Fruit fly (Drosophila melanogaster) whole organism, embryonic: ENCODE measurements around the gene Myo95E.

ENCODE experiments used
- B-H1 ChIP-seq: fragments of 200-800 bp; sonication (Bioruptor generic); IDR thresholded peaks from 3 replicates; pipeline ENCODE4 v1.3.6; 2022; ENCODE audit warnings: missing biosample characterization, missing genetic modification characterization
- B-H2 ChIP-seq: fragments of 200-800 bp; sonication (Bioruptor generic); optimal IDR thresholded peaks from 2 replicates; lab custom pipeline; 2018; ENCODE audit warnings: missing biosample characterization, mild to moderate bottlenecking, missing genetic modification characterization
- Blimp-1 ChIP-seq: fragments of 200-800 bp; sonication (Bioruptor generic); optimal IDR thresholded peaks from 3 replicates; lab custom pipeline; 2018; ENCODE audit warnings: missing biosample characterization, missing genetic modification characterization, mild to moderate bottlenecking, moderate library complexity, missing genetic modification reagents
- CG10654 ChIP-seq: fragments of 200-800 bp; sonication (Bioruptor generic); optimal IDR thresholded peaks from 2 replicates; lab custom pipeline; 2016; ENCODE audit warnings: missing biosample characterization, missing genetic modification characterization
- CG11093 ChIP-seq: fragments of 200-800 bp; sonication (Bioruptor generic); IDR thresholded peaks from 3 replicates; pipeline ENCODE4 v1.3.6; 2022; ENCODE audit warnings: missing biosample characterization, missing genetic modification characterization
- CG12299 ChIP-seq: fragments of 200-800 bp; sonication (Bioruptor generic); optimal IDR thresholded peaks from 2 replicates; lab custom pipeline; 2018; ENCODE audit warnings: missing biosample characterization, mild to moderate bottlenecking, missing genetic modification characterization
- CG12744 ChIP-seq: fragments of 200-800 bp; sonication (Bioruptor generic); optimal IDR thresholded peaks from 2 replicates; lab custom pipeline; 2016; ENCODE audit warnings: missing biosample characterization, missing genetic modification characterization
- CG13775 ChIP-seq: fragments of 200-800 bp; sonication (Bioruptor generic); optimal IDR thresholded peaks from 3 replicates; lab custom pipeline; 2017; ENCODE audit warnings: missing biosample characterization, mild to moderate bottlenecking, missing genetic modification characterization
- CG16813 ChIP-seq: fragments of 200-800 bp; sonication (Bioruptor generic); IDR thresholded peaks from 3 replicates; pipeline ENCODE4 v1.3.6; 2022; ENCODE audit warnings: missing biosample characterization, missing genetic modification characterization; ENCODE audit not compliant: partially characterized antibody
- CG1792 ChIP-seq: fragments of 200-800 bp; sonication (Bioruptor generic); optimal IDR thresholded peaks from 2 replicates; lab custom pipeline; 2016; ENCODE audit warnings: missing biosample characterization, missing genetic modification characterization
- CG18011 ChIP-seq: fragments of 200-800 bp; sonication (Bioruptor generic); optimal IDR thresholded peaks from 2 replicates; lab custom pipeline; 2017; ENCODE audit warnings: missing biosample characterization, missing genetic modification characterization, mild to moderate bottlenecking, moderate library complexity, missing genotype
- CG2120 ChIP-seq: fragments of 200-800 bp; sonication (Bioruptor generic); optimal IDR thresholded peaks from 3 replicates; lab custom pipeline; 2016; ENCODE audit warnings: missing biosample characterization, missing genetic modification characterization
- CG2199 ChIP-seq: fragments of 200-800 bp; sonication (Bioruptor generic); IDR thresholded peaks from 3 replicates; pipeline ENCODE4 v1.3.6; 2022; ENCODE audit warnings: missing biosample characterization, missing genetic modification characterization
- CG3163 ChIP-seq: fragments of 200-800 bp; sonication (Bioruptor generic); optimal IDR thresholded peaks from 3 replicates; lab custom pipeline; 2016; ENCODE audit warnings: missing biosample characterization, missing genetic modification characterization
- CG32772 ChIP-seq: fragments of 200-800 bp; sonication (Bioruptor generic); IDR thresholded peaks from 2 replicates; pipeline ENCODE4 v1.3.6; 2022; ENCODE audit warnings: missing biosample characterization, missing genetic modification characterization
- CG5180 ChIP-seq: fragments of 200-800 bp; sonication (Bioruptor generic); optimal IDR thresholded peaks from 3 replicates; lab custom pipeline; 2017; ENCODE audit warnings: missing biosample characterization, missing genetic modification characterization, mild to moderate bottlenecking, moderate library complexity, missing genetic modification reagents
- CG5245 ChIP-seq: fragments of 200-800 bp; sonication (Bioruptor generic); optimal IDR thresholded peaks from 3 replicates; lab custom pipeline; 2016; ENCODE audit warnings: missing biosample characterization, missing genetic modification characterization
- CG6854 ChIP-seq: fragments of 200-800 bp; sonication (Bioruptor generic); optimal IDR thresholded peaks from 3 replicates; lab custom pipeline; 2017; ENCODE audit warnings: missing biosample characterization, mild to moderate bottlenecking, missing genetic modification characterization
- CG7357 ChIP-seq: fragments of 200-800 bp; sonication (Bioruptor generic); IDR thresholded peaks from 3 replicates; pipeline ENCODE4 v1.3.6; 2022; ENCODE audit warnings: missing biosample characterization, missing genetic modification characterization
- CG8388 ChIP-seq: fragments of 200-800 bp; sonication (Bioruptor generic); optimal IDR thresholded peaks from 2 replicates; lab custom pipeline; 2019; ENCODE audit warnings: missing biosample characterization, mild to moderate bottlenecking, missing genetic modification characterization, moderate library complexity
- CG9817 ChIP-seq: fragments of 200-800 bp; sonication (Bioruptor generic); optimal IDR thresholded peaks from 2 replicates; lab custom pipeline; 2018; ENCODE audit warnings: missing biosample characterization, mild to moderate bottlenecking, missing genetic modification characterization, moderate library complexity
- Deaf1 ChIP-seq: fragments of 200-800 bp; optimal IDR thresholded peaks from 3 replicates; lab custom pipeline; 2019; ENCODE audit warnings: missing biosample characterization, mild to moderate bottlenecking, missing genetic modification characterization, moderate library complexity
- Fer3 ChIP-seq: fragments of 200-800 bp; sonication (Bioruptor generic); optimal IDR thresholded peaks from 2 replicates; lab custom pipeline; 2018; ENCODE audit warnings: missing biosample characterization, mild to moderate bottlenecking, missing genetic modification characterization, moderate library complexity
- HLH4C ChIP-seq: fragments of 200-800 bp; sonication (Bioruptor generic); IDR thresholded peaks from 3 replicates; pipeline ENCODE4 v1.3.6; 2022; ENCODE audit warnings: missing biosample characterization, missing genetic modification characterization; ENCODE audit not compliant: partially characterized antibody
- Hey ChIP-seq: fragments of 200-800 bp; sonication (Bioruptor generic); optimal IDR thresholded peaks from 3 replicates; lab custom pipeline; 2018; ENCODE audit warnings: missing biosample characterization, mild to moderate bottlenecking, missing genetic modification characterization
- Hr51 ChIP-seq, 2 experiments: fragments of 200-800 bp; sonication (Bioruptor generic); optimal IDR thresholded peaks; 2 replicates in 1 of 2; 3 replicates in 1 of 2; lab custom pipeline; 2016 to 2018; ENCODE audit warnings: missing biosample characterization in 2 of 2, missing genetic modification characterization in 2 of 2, mild to moderate bottlenecking in 1 of 2, moderate library complexity in 1 of 2
- MBD-R2 ChIP-seq: fragments of 200-800 bp; sonication (Bioruptor generic); IDR thresholded peaks from 2 replicates; pipeline ENCODE4 v1.3.6; 2022; ENCODE audit warnings: missing biosample characterization, missing genetic modification characterization
- Med ChIP-seq: fragments of 200-800 bp; sonication (Bioruptor generic); peaks from one replicate; lab custom pipeline; 2016; ENCODE audit warnings: missing biosample characterization, missing genetic modification characterization, mild to moderate bottlenecking, inconsistent platforms, moderate library complexity
- Mes4 ChIP-seq: fragments of 200-800 bp; sonication (Bioruptor generic); optimal IDR thresholded peaks from 2 replicates; lab custom pipeline; 2016; ENCODE audit warnings: missing biosample characterization, missing genetic modification characterization
- Neu2 ChIP-seq: fragments of 200-800 bp; sonication (Bioruptor generic); optimal IDR thresholded peaks from 3 replicates; lab custom pipeline; 2016; ENCODE audit warnings: missing biosample characterization, missing genetic modification characterization, borderline replicate concordance
- Ravus ChIP-seq: fragments of 200-800 bp; sonication (Bioruptor generic); IDR thresholded peaks from 2 replicates; pipeline ENCODE4 v1.3.6; 2022; ENCODE audit warnings: missing biosample characterization, missing genetic modification characterization
- Rfx ChIP-seq: fragments of 200-800 bp; sonication (Bioruptor generic); IDR thresholded peaks from 2 replicates; pipeline ENCODE4 v1.3.6; 2022; ENCODE audit warnings: missing biosample characterization, missing genetic modification characterization
- Taf1 ChIP-seq: fragments of 200-800 bp; sonication (Bioruptor generic); IDR thresholded peaks from 2 replicates; pipeline ENCODE4 v1.3.6; 2022; ENCODE audit warnings: missing biosample characterization, missing genetic modification characterization
- YL-1 ChIP-seq: fragments of 200-800 bp; sonication (Bioruptor generic); optimal IDR thresholded peaks from 3 replicates; lab custom pipeline; 2017; ENCODE audit warnings: missing biosample characterization, mild to moderate bottlenecking, missing genetic modification characterization
- ato ChIP-seq: fragments of 200-800 bp; sonication (Bioruptor generic); IDR thresholded peaks from 2 replicates; pipeline ENCODE4 v1.3.6; 2022; ENCODE audit warnings: missing biosample characterization, missing genetic modification characterization; ENCODE audit not compliant: partially characterized antibody
- cato ChIP-seq: fragments of 200-800 bp; sonication (Bioruptor generic); optimal IDR thresholded peaks from 2 replicates; lab custom pipeline; 2016; ENCODE audit warnings: missing biosample characterization, missing genetic modification characterization, borderline replicate concordance
- dimm ChIP-seq: fragments of 200-800 bp; sonication (Bioruptor generic); IDR thresholded peaks from 2 replicates; pipeline ENCODE4 v1.3.6; 2022; ENCODE audit warnings: missing biosample characterization, missing genetic modification characterization
- gcm ChIP-seq: fragments of 200-800 bp; sonication (Bioruptor generic); optimal IDR thresholded peaks from 2 replicates; lab custom pipeline; 2019; ENCODE audit warnings: missing biosample characterization, mild to moderate bottlenecking, missing genetic modification characterization, moderate library complexity
- ham ChIP-seq: fragments of 200-800 bp; sonication (Bioruptor generic); IDR thresholded peaks from 2 replicates; pipeline ENCODE4 v1.3.6; 2022; ENCODE audit warnings: missing biosample characterization, missing genetic modification characterization
- her ChIP-seq: fragments of 200-800 bp; sonication (Bioruptor generic); optimal IDR thresholded peaks from 2 replicates; lab custom pipeline; 2016; ENCODE audit warnings: missing biosample characterization, missing genetic modification characterization
- jumu ChIP-seq: fragments of 200-800 bp; sonication (Bioruptor generic); optimal IDR thresholded peaks from 3 replicates; lab custom pipeline; 2016; ENCODE audit warnings: missing biosample characterization, missing genetic modification characterization
- lbe ChIP-seq: fragments of 200-800 bp; sonication (Bioruptor generic); optimal IDR thresholded peaks from 2 replicates; lab custom pipeline; 2016; ENCODE audit warnings: missing biosample characterization, mild to moderate bottlenecking, missing genetic modification characterization
- lilli ChIP-seq: fragments of 200-800 bp; sonication (Bioruptor generic); optimal IDR thresholded peaks from 3 replicates; lab custom pipeline; 2016; ENCODE audit warnings: missing biosample characterization, missing genetic modification characterization
- p53 ChIP-seq: fragments of 200-800 bp; sonication (Bioruptor generic); optimal IDR thresholded peaks from 2 replicates; lab custom pipeline; 2016; ENCODE audit warnings: missing biosample characterization, missing genetic modification characterization
- row ChIP-seq: fragments of 200-800 bp; sonication (Bioruptor generic); IDR thresholded peaks from 3 replicates; pipeline ENCODE4 v1.3.6; 2022; ENCODE audit warnings: missing biosample characterization, missing genetic modification characterization
- sima ChIP-seq: fragments of 200-800 bp; sonication (Bioruptor generic); optimal IDR thresholded peaks from 2 replicates; lab custom pipeline; 2016; ENCODE audit warnings: missing biosample characterization, missing genetic modification characterization
- sisA ChIP-seq: fragments of 200-800 bp; sonication (Bioruptor generic); IDR thresholded peaks from 2 replicates; pipeline ENCODE4 v1.3.6; 2022; ENCODE audit warnings: missing biosample characterization, missing genetic modification characterization
- slou ChIP-seq: fragments of 200-800 bp; sonication (Bioruptor generic); optimal IDR thresholded peaks from 3 replicates; lab custom pipeline; 2016; ENCODE audit warnings: missing biosample characterization, missing genetic modification characterization
- sr ChIP-seq: fragments of 200-800 bp; sonication (Bioruptor generic); IDR thresholded peaks from 3 replicates; pipeline ENCODE4 v1.3.6; 2022; ENCODE audit warnings: missing biosample characterization, missing genetic modification characterization
- tna ChIP-seq: fragments of 200-800 bp; sonication (Bioruptor generic); IDR thresholded peaks from 2 replicates; pipeline ENCODE4 v1.3.6; 2022; ENCODE audit warnings: missing biosample characterization, missing genetic modification characterization; ENCODE audit not compliant: partially characterized antibody
- yki ChIP-seq: fragments of >200 bp; optimal IDR thresholded peaks from 3 replicates; lab custom pipeline; 2018

Gene Myo95E

DNA sequence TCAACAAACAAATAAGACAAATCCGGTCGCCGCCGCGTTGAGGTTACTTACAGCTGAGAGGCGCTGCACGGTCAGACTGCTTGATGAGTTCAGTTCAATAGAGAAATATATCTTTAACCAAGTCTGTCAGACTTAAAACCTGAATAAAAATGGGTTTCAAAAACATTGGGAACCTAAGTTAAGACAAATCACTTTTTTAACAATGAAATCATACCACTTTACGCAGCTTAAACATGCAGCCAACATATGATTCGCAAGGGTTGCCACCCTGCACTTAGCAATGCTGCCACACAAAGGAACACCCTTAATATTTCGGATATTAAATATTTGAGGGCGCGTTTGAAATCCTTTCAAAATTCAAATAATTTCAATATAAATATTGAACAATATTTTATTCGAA, 27.3 kb upstream of the Myo95E start, which contains the start of gene CG5515 (continued):
- TF ChIP-seq CG5180 (GFP tag; lab: Kevin White, UChicago) (no peak), CG13775 (GFP tag; lab: Kevin White, UChicago) (peak; percentile 90), Hey (tag; lab: Kevin White, UChicago) (no peak), CG5245 (GFP tag; lab: Kevin White, UChicago) (peak; percentile 32), yki (lab: Kevin White, UChicago) (no peak), sima (no peak), CG32772 (GFP tag; lab: Robert Waterston, UW) (peak; percentile 74), CG7357 (peak; percentile 62; the same call in 1 of the 3 replicates), B-H1 (GFP tag; lab: Robert Waterston, UW) (peak; percentile 61), Hr51 (GFP tag; optimal IDR thresholded peaks at IDR 0.05; lab: Kevin White, UChicago) (peak; percentile 80 to 81), CG6854 (no peak), sr (peak; percentile 45; the same call in 1 of the 3 replicates), CG12299 (tag; lab: Kevin White, UChicago) (peak; percentile 28), ham (GFP tag; lab: Robert Waterston, UW) (peak; percentile 54; the same call in 1 of the 2 replicates), Mes4 (GFP tag; lab: Kevin White, UChicago) (peak; percentile 76), CG16813 (GFP tag; lab: Robert Waterston, UW) (peak; percentile 64; the same call in 2 of the 3 replicates), CG8388 (GFP tag; lab: Kevin White, UChicago) (peak; percentile 41), dimm (GFP tag; lab: Robert Waterston, UW) (peak; percentile 42; the same call in 1 of the 2 replicates), Med (GFP tag; lab: Kevin White, UChicago) (peak; percentile 97), her (peak; percentile 48), CG2120 (peak; percentile 91), B-H2 (peak; percentile 75), Neu2 (GFP tag; lab: Kevin White, UChicago) (no peak), lbe (GFP tag; lab: Kevin White, UChicago) (peak; percentile 75), CG18011 (peak; percentile 66), CG1792 (GFP tag; lab: Kevin White, UChicago) (peak; percentile 97), p53 (GFP tag; lab: Kevin White, UChicago) (peak; percentile 16), Ravus (GFP tag; lab: Robert Waterston, UW) (peak; percentile 4; the same call in 1 of the 2 replicates), HLH4C (GFP tag; lab: Robert Waterston, UW) (peak; percentile 83), ato (GFP tag; lab: Robert Waterston, UW) (peak; percentile 43; the same call in 1 of the 2 replicates), MBD-R2 (GFP tag; lab: Robert Waterston, UW) (peak; percentile 88), row (peak; percentile 93), CG11093 (GFP tag; lab: Robert Waterston, UW) (peak; percentile 51; the same call in 1 of the 3 replicates), CG9817 (tag; lab: Kevin White, UChicago) (peak; percentile 82), gcm (GFP tag; lab: Kevin White, UChicago) (no peak), Fer3 (tag; lab: Kevin White, UChicago) (peak; percentile 48), Rfx (GFP tag; lab: Robert Waterston, UW) (peak; percentile 86), CG3163 (peak; percentile 76), lilli (peak; percentile 88), Blimp-1 (GFP tag; lab: Kevin White, UChicago) (peak; percentile 80), CG2199 (no peak), YL-1 (peak; percentile 6), CG12744 (GFP tag; lab: Kevin White, UChicago) (peak; percentile 50), jumu (peak; percentile 43), CG10654 (GFP tag; lab: Kevin White, UChicago) (peak; percentile 61), Deaf1 (tag; lab: Kevin White, UChicago) (no peak), sisA (GFP tag; lab: Robert Waterston, UW) (peak; percentile 89), cato (GFP tag; lab: Kevin White, UChicago) (peak; percentile 61), Taf1 (peak; percentile 64; the same call in 1 of the 2 replicates), slou (no peak), tna (peak; percentile 81)
